Worm (Caenorhabditis elegans) whole organism, early embryonic: Measurements from ENCODE around the gene F58G11.4.

Experiments used
- F13C5.2 ChIP-seq: sonication (generic microtip); optimal IDR thresholded peaks from 2 replicates; lab custom pipeline; 2017; ENCODE audit warnings: mild to moderate bottlenecking, missing genetic modification characterization, inconsistent platforms, missing compliant biosample characterization
- ama-1 ChIP-seq: fragments of 150-350 bp; optimal IDR thresholded peaks from 2 replicates; lab custom pipeline; 2014
- ceh-36 ChIP-seq: sonication (generic microtip); optimal IDR thresholded peaks from 2 replicates; lab custom pipeline; 2016; ENCODE audit warnings: missing genetic modification characterization, inconsistent platforms, missing compliant biosample characterization
- flt-1 ChIP-seq: fragments of 200-800 bp; sonication (Bioruptor generic); IDR thresholded peaks from 2 replicates; pipeline ENCODE4 v1.3.6; 2022; ENCODE audit warnings: missing genetic modification characterization, missing compliant biosample characterization
- hmbx-1 ChIP-seq: sonication (generic microtip); optimal IDR thresholded peaks from 2 replicates; lab custom pipeline; 2016; ENCODE audit warnings: mild to moderate bottlenecking, missing genetic modification characterization, missing compliant biosample characterization
- hmg-4 ChIP-seq: fragments of 200-800 bp; sonication (Bioruptor generic); optimal IDR thresholded peaks from 2 replicates; lab custom pipeline; 2018; ENCODE audit warnings: mild to moderate bottlenecking, missing genetic modification characterization, missing compliant biosample characterization
- scrt-1 ChIP-seq: fragments of 200-800 bp; sonication (Bioruptor generic); IDR thresholded peaks from 2 replicates; pipeline ENCODE4 v1.3.6; 2022; ENCODE audit warnings: missing genetic modification characterization, missing compliant biosample characterization
- sea-1 ChIP-seq: fragments of 200-800 bp; sonication (Bioruptor generic); conservative IDR thresholded peaks from 2 replicates; pipeline ENCODE4 v1.3.6; 2022; ENCODE audit warnings: missing genetic modification characterization, missing compliant biosample characterization
- tbx-11 ChIP-seq: fragments of 200-800 bp; sonication (Bioruptor generic); IDR thresholded peaks from 2 replicates; pipeline ENCODE4 v1.3.6; 2022; ENCODE audit warnings: missing genetic modification characterization, missing compliant biosample characterization
- tra-4 ChIP-seq: sonication (generic microtip); optimal IDR thresholded peaks from 2 replicates; lab custom pipeline; 2017; ENCODE audit warnings: missing genetic modification characterization, missing compliant biosample characterization

DNA sequence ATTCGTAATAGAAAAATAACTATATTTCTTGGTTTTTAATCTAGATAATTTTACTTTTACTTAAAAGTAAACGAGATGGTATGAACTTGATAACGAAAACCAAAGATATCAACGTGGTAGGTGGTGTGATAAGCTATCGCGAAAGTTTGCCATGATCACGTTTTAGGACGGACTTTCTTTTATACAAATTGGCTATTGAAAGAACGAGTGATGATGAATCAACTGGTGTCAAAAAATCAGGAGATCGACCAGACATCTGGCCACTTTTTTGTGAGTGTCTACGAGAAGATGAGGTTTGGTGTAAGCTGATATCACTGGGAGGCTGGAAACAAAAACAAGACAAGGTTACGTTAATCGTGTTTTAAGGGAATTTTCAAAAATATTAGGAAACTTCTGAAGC, 13.2 kb upstream of the F58G11.4 start:
- TF ChIP-seq tbx-11 (GFP tag; lab: Robert Waterston, UW) (no peak), sea-1 (GFP tag; lab: Robert Waterston, UW) (no peak), ama-1 (no peak), hmg-4 (GFP tag; lab: Kevin White, UChicago) (no peak), flt-1 (GFP tag; lab: Robert Waterston, UW) (no peak), F13C5.2 (tag; lab: Kevin White, UChicago) (no peak), ceh-36 (tag; lab: Kevin White, UChicago) (no peak), hmbx-1 (tag; lab: Kevin White, UChicago) (no peak), scrt-1 (GFP tag; lab: Robert Waterston, UW) (no peak), tra-4 (tag; lab: Kevin White, UChicago) (no peak)
